Worm (Caenorhabditis elegans): ENCODE results near the gene K02D10.1.

K02D10.1 gene

DNA sequence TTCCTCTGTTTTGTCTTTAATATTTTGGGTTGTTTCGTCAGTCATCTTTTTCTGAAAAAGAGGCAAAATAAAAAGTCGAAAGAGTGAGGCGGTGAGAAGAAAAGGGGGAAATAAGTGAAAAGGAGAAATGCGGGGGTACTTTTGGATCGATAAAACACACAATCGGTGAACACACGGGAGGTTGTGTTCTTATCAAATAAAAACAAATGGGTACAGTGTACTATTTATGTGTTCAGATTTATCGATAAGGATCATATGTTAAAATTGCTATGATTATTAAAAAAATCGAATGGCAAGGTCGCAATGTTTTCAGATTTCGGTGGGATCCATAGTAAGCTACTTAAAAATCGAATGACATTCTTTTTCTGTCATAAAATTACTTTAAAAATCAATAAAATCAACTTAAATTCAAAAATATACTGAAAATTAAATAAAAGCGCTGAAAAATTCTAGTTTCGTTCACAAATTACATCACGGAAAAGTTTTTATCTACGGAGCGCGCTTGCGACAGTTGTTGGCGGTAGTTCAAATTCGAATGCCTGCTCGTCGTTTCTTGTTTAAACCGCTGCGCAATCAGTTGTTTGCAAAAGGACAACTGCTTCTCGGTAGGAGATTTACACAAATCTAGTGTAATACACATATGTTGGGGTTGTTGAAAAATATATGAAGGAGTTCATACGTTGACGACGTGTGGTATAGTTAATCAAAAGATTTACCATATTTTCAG is 40.1 kb downstream of the K02D10.1 start, which contains the start of gene prx-19:
Gene prx-19 (minus strand): TSS at position 51 of the 727 bp plus-strand sequence.
- TF ChIP-seq mes-2 (tag; optimal IDR thresholded peaks at IDR 0.05; ENCODE audit: poor library complexity, severe bottlenecking) (peak; percentile 48), hlh-11 (tag; optimal IDR thresholded peaks at IDR 0.05) (peak; percentile 8), F10B5.3 (tag; optimal IDR thresholded peaks at IDR 0.05) (no peak), lsy-2 (tag; optimal IDR thresholded peaks at IDR 0.05) (peak in 1 of 2 experiments; percentile 55), nhr-28 (tag; optimal IDR thresholded peaks at IDR 0.05) (peak; percentile 49), dpl-1 (GFP tag; optimal IDR thresholded peaks at IDR 0.05) (peak; percentile 92), F37D6.2 (tag; optimal IDR thresholded peaks at IDR 0.05) (no peak), hlh-30 (tag; optimal IDR thresholded peaks at IDR 0.05; ENCODE audit: insufficient read depth) (peak; percentile 47), lin-38 (GFP tag; IDR thresholded peaks at IDR 0.05) (peak; percentile 87), unc-62 (GFP tag; optimal IDR thresholded peaks at IDR 0.05 in 1 of 2) (peak in 1 of 2 experiments; percentile 39), unc-62 (tag; optimal IDR thresholded peaks at IDR 0.05) (no peak), saeg-2 (GFP tag; IDR thresholded peaks at IDR 0.05) (no peak), nhr-11 (tag; optimal IDR thresholded peaks at IDR 0.05) (no peak), daf-16 (GFP tag; optimal IDR thresholded peaks at IDR 0.05) (no peak), daf-16 (tag; optimal IDR thresholded peaks at IDR 0.05) (peak; percentile 13)

DNA sequence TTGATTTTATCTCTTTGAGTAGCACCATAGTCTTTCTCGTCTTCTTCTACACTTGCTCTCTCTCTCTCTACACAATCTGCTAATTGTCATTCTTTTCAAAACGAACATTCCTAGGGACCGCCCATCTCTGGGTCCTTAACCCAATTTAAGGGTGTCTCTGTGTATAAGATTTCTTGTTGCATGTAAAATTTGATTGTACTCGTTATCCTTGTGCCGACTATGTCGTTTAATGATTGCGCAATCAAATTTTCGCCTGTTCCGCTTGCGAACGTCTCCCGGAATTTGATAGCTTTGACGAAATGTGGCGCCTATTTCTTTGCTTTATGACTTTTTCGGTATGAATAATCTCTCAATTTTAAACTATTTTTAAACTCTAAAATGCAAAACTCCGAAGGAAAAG is 41.8 kb downstream of the K02D10.1 start:
- peak; percentile 81 for TF ChIP-seq fkh-10 (GFP tag; optimal IDR thresholded peaks at IDR 0.05)
- TF ChIP-seq unc-62 (GFP tag; optimal IDR thresholded peaks at IDR 0.05 in 1 of 2), result peak in 1 of 2 experiments; percentile 68
- TF ChIP-seq unc-62 (tag; optimal IDR thresholded peaks at IDR 0.05), result no peak
- TF ChIP-seq ces-1 (GFP tag; optimal IDR thresholded peaks at IDR 0.05), result peak; percentile 90
- TF ChIP-seq ceh-32 (tag; optimal IDR thresholded peaks at IDR 0.05; ENCODE audit: poor library complexity), result no peak
- no peak for TF ChIP-seq nhr-25 (tag; optimal IDR thresholded peaks at IDR 0.05; ENCODE audit: borderline replicate concordance, insufficient read depth)
- TF ChIP-seq ZK546.5 (tag; optimal IDR thresholded peaks at IDR 0.05), result no peak
- no peak for TF ChIP-seq skn-1 (tag; optimal IDR thresholded peaks at IDR 0.05)
- no peak for TF ChIP-seq tag-97 (GFP tag; IDR thresholded peaks at IDR 0.05)
- TF ChIP-seq ctbp-1 (GFP tag; IDR thresholded peaks at IDR 0.05), result 0 out of 2 replicates have a peak, but pooled peaks have one; percentile 23
- TF ChIP-seq mes-2 (tag; optimal IDR thresholded peaks at IDR 0.05; ENCODE audit: poor library complexity, severe bottlenecking), result no peak
- peak in 1 of 2 experiments; percentile 6 for TF ChIP-seq lsy-2 (tag; optimal IDR thresholded peaks at IDR 0.05)

DNA sequence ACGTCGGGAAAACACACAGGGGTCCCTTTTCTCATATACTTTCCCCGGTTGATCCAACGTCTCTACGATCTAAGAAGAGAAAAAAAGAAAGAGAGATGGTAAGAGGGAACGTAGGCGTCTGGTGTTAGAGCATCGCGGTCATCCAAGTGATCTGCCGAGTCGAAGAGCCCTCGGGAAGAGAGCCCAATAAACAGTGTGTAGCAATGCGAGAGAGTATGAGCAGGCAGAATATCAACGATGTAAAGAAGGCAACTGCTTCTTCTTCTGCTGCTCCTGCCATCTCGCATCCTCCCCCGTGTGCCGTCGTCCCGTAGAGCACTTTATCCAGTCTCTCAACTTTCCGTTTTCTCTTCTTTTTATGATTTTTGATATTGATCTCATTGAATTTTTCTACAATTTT is 46.4 kb downstream of the K02D10.1 start:
- no peak for TF ChIP-seq lsy-2 (tag; optimal IDR thresholded peaks at IDR 0.05)
- no peak for TF ChIP-seq nhr-76 (tag; optimal IDR thresholded peaks at IDR 0.05)
- no peak for TF ChIP-seq mes-2 (tag; optimal IDR thresholded peaks at IDR 0.05; ENCODE audit: poor library complexity, severe bottlenecking)
- TF ChIP-seq F26F4.8 (GFP tag; conservative IDR thresholded peaks at IDR 0.05), result no peak
- no peak for TF ChIP-seq fkh-10 (GFP tag; optimal IDR thresholded peaks at IDR 0.05)
- no peak for TF ChIP-seq saeg-2 (GFP tag; IDR thresholded peaks at IDR 0.05)
- no peak for TF ChIP-seq ceh-44 (GFP tag; IDR thresholded peaks at IDR 0.05)
- TF ChIP-seq unc-130 (GFP tag; optimal IDR thresholded peaks at IDR 0.05), result no peak
- no peak for TF ChIP-seq lir-3 (tag; optimal IDR thresholded peaks at IDR 0.05)
- TF ChIP-seq lin-38 (GFP tag; IDR thresholded peaks at IDR 0.05), result no peak
- no peak for TF ChIP-seq nhr-42 (GFP tag; IDR thresholded peaks at IDR 0.05)
- TF ChIP-seq aha-1 (tag), result peak; percentile 67
- TF ChIP-seq ctbp-1 (GFP tag; IDR thresholded peaks at IDR 0.05), result no peak
- TF ChIP-seq zfp-2 (tag; optimal IDR thresholded peaks at IDR 0.05), result no peak
- TF ChIP-seq daf-16 (GFP tag; optimal IDR thresholded peaks at IDR 0.05), result no peak
- no peak for TF ChIP-seq daf-16 (tag; optimal IDR thresholded peaks at IDR 0.05)
- TF ChIP-seq hmg-1.1 (GFP tag; IDR thresholded peaks at IDR 0.05), result 0 out of 2 replicates have a peak, but pooled peaks have one; percentile 39
- TF ChIP-seq unc-39 (tag; optimal IDR thresholded peaks at IDR 0.05), result no peak
- no peak for TF ChIP-seq ztf-11 (tag; optimal IDR thresholded peaks at IDR 0.05)
- TF ChIP-seq fos-1 (tag; optimal IDR thresholded peaks at IDR 0.05), result no peak
- TF ChIP-seq hlh-11 (tag; optimal IDR thresholded peaks at IDR 0.05), result peak; percentile 39
- TF ChIP-seq nhr-6 (tag; optimal IDR thresholded peaks at IDR 0.05), result no peak
- no peak for TF ChIP-seq daf-19 (GFP tag; conservative IDR thresholded peaks at IDR 0.05)
- TF ChIP-seq nhr-11 (tag; optimal IDR thresholded peaks at IDR 0.05), result no peak
- no peak for TF ChIP-seq lin-1 (GFP tag; IDR thresholded peaks at IDR 0.05)
- TF ChIP-seq egl-43 (GFP tag; IDR thresholded peaks at IDR 0.05), result no peak
- TF ChIP-seq zag-1 (tag; optimal IDR thresholded peaks at IDR 0.05), result no peak
